Worm (Caenorhabditis elegans): ENCODE results near the gene nap-1.

The nap-1 gene

ce11 chrIV:8328913-8329312, 50.2 kb downstream of the nap-1 start, which contains the start of gene F35H10.2:
Gene F35H10.2, plus strand, starts transcription at chrIV:8329213.
- no peak for TF ChIP-seq efl-3 (GFP tag; optimal IDR thresholded peaks at IDR 0.05)
- no peak for TF ChIP-seq lin-13 (GFP tag; optimal IDR thresholded peaks at IDR 0.05)
- no peak for TF ChIP-seq F16B12.6 (tag; optimal IDR thresholded peaks at IDR 0.05)
- no peak for TF ChIP-seq nhr-84 (tag; optimal IDR thresholded peaks at IDR 0.05)
- TF ChIP-seq unc-62 (GFP tag; optimal IDR thresholded peaks at IDR 0.05), result no peak
- TF ChIP-seq nhr-90 (tag; optimal IDR thresholded peaks at IDR 0.05; ENCODE audit: poor library complexity), result no peak
- TF ChIP-seq unc-130 (tag; optimal IDR thresholded peaks at IDR 0.05), result no peak
- TF ChIP-seq ceh-90 (tag; optimal IDR thresholded peaks at IDR 0.05), result no peak
- no peak for TF ChIP-seq skn-1 (tag; optimal IDR thresholded peaks at IDR 0.05)
- TF ChIP-seq ceh-82 (tag; optimal IDR thresholded peaks at IDR 0.05), result no peak
- TF ChIP-seq nhr-19 (GFP tag; conservative IDR thresholded peaks at IDR 0.05), result no peak
- no peak for TF ChIP-seq lir-3 (tag; optimal IDR thresholded peaks at IDR 0.05; ENCODE audit: poor library complexity)
- TF ChIP-seq nhr-11 (tag; optimal IDR thresholded peaks at IDR 0.05), result no peak
- TF ChIP-seq ceh-63 (GFP tag; optimal IDR thresholded peaks at IDR 0.05), result no peak
- no peak for TF ChIP-seq dsc-1 (tag; optimal IDR thresholded peaks at IDR 0.05)
